Worm (Caenorhabditis elegans): ENCODE results near the gene best-3.
A peak's percentile ranks its signal among the peaks of the same experiment; 100 is the strongest.

Gene best-3

DNA sequence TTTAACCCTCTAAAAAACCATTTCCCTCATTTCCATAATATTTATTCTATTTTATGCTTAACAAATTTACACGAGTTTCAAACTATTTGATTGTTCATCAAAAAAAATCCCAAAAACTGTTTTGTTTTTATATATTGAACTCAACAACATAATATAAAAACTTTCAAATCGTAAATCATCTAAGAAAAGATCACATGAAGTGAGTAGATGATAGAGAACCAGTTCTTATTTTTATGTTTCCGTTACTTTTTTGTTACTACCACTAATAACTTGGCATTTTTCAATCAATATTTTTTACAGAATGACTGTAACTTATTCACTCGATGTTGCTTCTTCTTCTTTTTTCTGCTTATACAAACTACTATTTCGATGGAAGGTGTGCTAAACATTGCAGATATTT, at the start of gene best-3:
best-3 (plus strand) TSS at position 301 of the 400 bp plus-strand sequence.
- TF ChIP-seq sma-3 (GFP tag; optimal IDR thresholded peaks at IDR 0.05) (no peak), nhr-10 (tag; optimal IDR thresholded peaks at IDR 0.05) (no peak), Y55F3AM.14 (GFP tag; optimal IDR thresholded peaks at IDR 0.05) (no peak), ztf-11 (tag; optimal IDR thresholded peaks at IDR 0.05) (no peak), zag-1 (tag; optimal IDR thresholded peaks at IDR 0.05) (no peak), skn-1 (tag; optimal IDR thresholded peaks at IDR 0.05) (no peak), crh-2 (tag; optimal IDR thresholded peaks at IDR 0.05) (no peak), lsy-2 (tag; optimal IDR thresholded peaks at IDR 0.05) (no peak), unc-55 (GFP tag; optimal IDR thresholded peaks at IDR 0.05) (no peak), R02D3.7 (tag; optimal IDR thresholded peaks at IDR 0.05) (no peak), aly-2 (tag; optimal IDR thresholded peaks at IDR 0.05) (no peak), nhr-6 (tag; optimal IDR thresholded peaks at IDR 0.05) (no peak), egl-27 (tag; optimal IDR thresholded peaks at IDR 0.05) (no peak), dmd-4 (tag; optimal IDR thresholded peaks at IDR 0.05) (no peak), C34F6.9 (tag; optimal IDR thresholded peaks at IDR 0.05) (no peak), lin-39 (tag; optimal IDR thresholded peaks at IDR 0.05) (no peak), nhr-11 (tag; optimal IDR thresholded peaks at IDR 0.05) (no peak)

DNA sequence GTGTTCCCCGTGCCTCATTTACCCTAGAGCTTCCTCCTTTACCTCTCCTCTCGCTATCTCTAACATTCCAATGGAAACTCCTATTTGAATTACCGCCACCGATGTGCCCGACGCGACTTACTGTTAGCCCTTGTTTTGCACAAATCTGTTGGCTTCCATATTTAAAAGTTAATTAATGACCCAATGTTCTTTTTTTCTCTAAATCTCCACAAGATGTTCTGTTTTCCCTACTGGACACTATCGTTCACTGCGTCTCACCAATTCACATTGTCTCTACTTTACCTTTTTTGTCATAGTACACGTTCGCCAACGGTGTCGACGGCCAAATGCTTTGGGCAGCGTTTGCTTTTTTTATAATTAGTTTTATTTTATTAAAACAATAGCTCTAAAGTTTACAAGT, 12.2 kb upstream of the best-3 start:
- TF ChIP-seq nhr-6 (tag; optimal IDR thresholded peaks at IDR 0.05) = peak; percentile 89
- TF ChIP-seq nhr-25 (tag; optimal IDR thresholded peaks at IDR 0.05) = peak; percentile 13
- TF ChIP-seq nhr-11 (tag; optimal IDR thresholded peaks at IDR 0.05) = no peak

DNA sequence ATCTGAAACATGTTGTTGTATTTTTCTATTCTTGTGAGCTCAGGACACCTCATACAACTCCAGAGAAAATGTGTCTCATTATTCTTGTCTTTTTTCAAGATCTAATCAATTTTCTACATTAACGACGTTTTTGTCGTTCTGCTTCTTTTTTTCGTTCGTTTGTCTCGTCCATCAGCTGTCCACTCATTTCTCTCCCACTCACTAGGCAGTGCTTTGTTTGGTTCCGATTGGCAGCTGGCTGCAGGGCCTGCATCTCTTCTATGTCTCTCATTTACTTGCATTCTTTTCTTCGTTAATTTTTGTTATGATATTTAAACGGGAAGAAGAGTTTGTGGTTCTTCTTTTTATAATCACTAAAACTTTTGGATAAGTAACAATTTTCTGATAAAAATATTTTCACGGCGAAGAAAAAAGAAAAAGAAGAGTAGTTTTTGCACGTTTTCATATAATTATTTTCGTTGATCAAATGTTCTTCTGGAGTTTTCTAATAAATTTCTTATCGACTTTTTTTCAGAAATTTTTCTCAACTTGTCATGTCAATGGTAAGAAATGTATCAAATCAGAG, 11.4 kb upstream of the best-3 start, which contains the start of gene 2L52.1:
2L52.1 (plus strand) TSS at position 515 of the 565 bp plus-strand sequence.
- peak; percentile 95 for TF ChIP-seq nhr-6 (tag; optimal IDR thresholded peaks at IDR 0.05)
- no peak for TF ChIP-seq aly-2 (tag; optimal IDR thresholded peaks at IDR 0.05)
- no peak for TF ChIP-seq nhr-237 (tag; optimal IDR thresholded peaks at IDR 0.05)
- peak; percentile 43 for TF ChIP-seq unc-55 (GFP tag; optimal IDR thresholded peaks at IDR 0.05)

DNA sequence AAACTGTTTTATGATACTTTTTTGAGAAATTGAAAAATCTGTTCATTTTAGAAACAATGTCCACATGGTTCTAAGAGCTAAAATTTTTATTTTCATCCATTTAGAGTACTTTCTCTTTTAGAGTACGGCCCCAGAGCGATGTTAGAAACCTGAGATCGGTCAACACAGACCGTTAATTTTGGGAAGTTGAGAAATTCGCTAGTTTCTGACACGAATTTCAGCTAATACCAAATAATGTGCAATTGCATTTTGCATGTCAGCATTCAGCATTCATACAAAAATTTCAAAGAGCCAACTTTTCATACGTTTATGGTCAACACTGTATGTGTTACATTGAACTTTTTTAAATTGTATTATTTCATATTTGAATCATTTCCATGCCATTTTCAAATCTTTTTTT, 8.0 kb upstream of the best-3 start:
- no peak for TF ChIP-seq skn-1 (tag; optimal IDR thresholded peaks at IDR 0.05)
- no peak for TF ChIP-seq unc-39 (tag; optimal IDR thresholded peaks at IDR 0.05)
- no peak for TF ChIP-seq mab-5 (tag; optimal IDR thresholded peaks at IDR 0.05)
- no peak for TF ChIP-seq lin-39 (tag; optimal IDR thresholded peaks at IDR 0.05)
- no peak for TF ChIP-seq elt-1 (tag; optimal IDR thresholded peaks at IDR 0.05)
- no peak for TF ChIP-seq sma-9 (GFP tag; optimal IDR thresholded peaks at IDR 0.05)
- no peak for TF ChIP-seq sma-9 (tag; optimal IDR thresholded peaks at IDR 0.05)
- TF ChIP-seq F13H6.1 (tag; optimal IDR thresholded peaks at IDR 0.05) = no peak

DNA sequence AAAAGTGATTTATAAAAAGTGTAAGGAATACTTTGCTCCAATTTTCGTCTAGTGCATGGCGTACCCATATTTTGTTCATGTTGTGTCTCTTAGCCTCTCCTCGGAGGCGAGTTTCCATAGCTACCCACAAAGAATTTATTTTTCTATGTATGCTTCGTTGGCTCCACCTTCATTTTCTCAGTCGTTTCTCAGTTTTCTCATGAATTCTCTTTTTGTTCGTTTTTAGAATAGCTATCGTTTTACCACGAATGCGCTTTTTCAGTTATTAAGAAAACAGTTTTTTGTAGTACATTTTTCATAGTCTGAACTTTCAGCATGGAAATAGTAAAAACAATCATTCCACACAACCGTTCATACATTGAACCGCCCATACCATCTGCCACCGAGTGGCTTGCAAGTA, 6.4 kb upstream of the best-3 start, which contains the start of gene osta-1:
osta-1 (plus strand) TSS at position 309 of the 400 bp plus-strand sequence.
- TF ChIP-seq alr-1 (tag; optimal IDR thresholded peaks at IDR 0.05) = no peak
- TF ChIP-seq nhr-6 (tag; optimal IDR thresholded peaks at IDR 0.05) = peak; percentile 87

DNA sequence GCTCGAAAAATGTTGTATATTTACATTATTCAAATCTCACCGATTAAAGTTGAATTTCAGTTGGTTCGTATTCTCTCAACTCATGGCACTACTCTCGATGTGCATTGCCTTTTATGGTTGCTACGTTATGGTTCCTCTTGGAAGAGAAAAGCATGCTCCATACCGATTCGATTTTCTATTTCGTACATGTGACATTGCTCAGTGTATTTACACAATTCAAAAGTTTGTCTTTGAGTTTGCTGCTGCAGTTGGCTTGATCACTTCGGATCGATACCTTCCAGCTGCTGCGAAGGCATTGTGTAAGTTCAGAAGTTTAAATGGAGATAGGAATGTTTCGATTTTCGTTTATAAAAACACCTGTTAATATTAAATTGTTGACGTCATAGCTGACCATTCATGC, 4.6 kb upstream of the best-3 start:
- TF ChIP-seq ztf-4 (tag; optimal IDR thresholded peaks at IDR 0.05) (no peak), nhr-6 (tag; optimal IDR thresholded peaks at IDR 0.05) (peak; percentile 88)

DNA sequence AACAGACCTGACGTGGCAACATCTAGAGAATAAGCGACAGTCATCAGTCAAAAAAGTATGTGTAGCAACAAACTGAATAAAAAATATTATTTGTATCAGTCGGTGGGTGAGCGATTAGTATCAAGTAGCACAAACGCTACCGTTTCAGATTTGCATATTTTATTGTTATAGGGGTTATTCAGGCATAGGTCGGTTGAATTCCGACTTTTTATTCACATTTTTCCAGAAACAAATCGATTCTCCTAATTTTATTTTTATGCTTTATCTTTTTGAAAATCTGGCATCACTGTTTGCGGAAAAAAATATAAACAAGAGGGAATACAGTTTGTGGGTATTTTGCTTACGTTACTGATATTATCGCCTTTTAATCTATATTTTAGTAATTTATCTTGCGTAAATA, 1.0 kb upstream of the best-3 start, which contains the start of gene best-4:
best-4 (minus strand) TSS at position 101 of the 400 bp plus-strand sequence.
- TF ChIP-seq R02D3.7 (tag; optimal IDR thresholded peaks at IDR 0.05) (no peak), peb-1 (tag; optimal IDR thresholded peaks at IDR 0.05) (no peak), unc-55 (GFP tag; optimal IDR thresholded peaks at IDR 0.05) (no peak), mdl-1 (tag; optimal IDR thresholded peaks at IDR 0.05) (no peak), ztf-4 (tag; optimal IDR thresholded peaks at IDR 0.05) (no peak)

DNA sequence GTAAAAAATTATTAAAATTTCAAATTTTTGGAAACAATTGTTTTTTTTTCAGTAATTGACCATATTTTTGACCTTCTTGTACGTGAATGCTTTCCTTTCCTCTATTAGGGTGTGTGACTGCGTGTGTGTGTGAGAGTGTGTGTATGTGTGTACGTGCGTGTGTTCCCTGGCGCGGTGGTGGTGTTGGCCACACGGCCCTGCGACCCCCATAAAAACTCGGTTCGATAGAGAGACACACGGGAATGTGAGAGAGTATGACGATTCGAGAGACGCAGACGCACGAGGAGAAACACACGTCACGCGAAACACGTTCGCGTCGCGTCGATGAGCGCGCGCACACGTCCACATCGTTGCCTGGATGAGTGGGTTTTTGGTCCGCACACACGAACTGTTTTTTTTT, 6.0 kb downstream of the best-3 start:
- peak; percentile 30 for TF ChIP-seq sma-3 (GFP tag; optimal IDR thresholded peaks at IDR 0.05)
- peak; percentile 93 for TF ChIP-seq crh-2 (tag; optimal IDR thresholded peaks at IDR 0.05)
- peak; percentile 82 for TF ChIP-seq unc-55 (GFP tag; optimal IDR thresholded peaks at IDR 0.05)
- no peak for TF ChIP-seq alr-1 (tag; optimal IDR thresholded peaks at IDR 0.05)
- TF ChIP-seq lin-39 (tag; optimal IDR thresholded peaks at IDR 0.05) = no peak
- no peak for TF ChIP-seq mab-5 (tag; optimal IDR thresholded peaks at IDR 0.05)
- TF ChIP-seq peb-1 (tag; optimal IDR thresholded peaks at IDR 0.05) = no peak
- TF ChIP-seq fos-1 (tag; optimal IDR thresholded peaks at IDR 0.05) = peak; percentile 74
- no peak for TF ChIP-seq ZK546.5 (tag; optimal IDR thresholded peaks at IDR 0.05)
- peak; percentile 59 for TF ChIP-seq sma-9 (GFP tag; optimal IDR thresholded peaks at IDR 0.05)
- TF ChIP-seq sma-9 (tag; optimal IDR thresholded peaks at IDR 0.05) = no peak
- peak; percentile 79 for TF ChIP-seq F13H6.1 (tag; optimal IDR thresholded peaks at IDR 0.05)
- TF ChIP-seq egl-27 (tag; optimal IDR thresholded peaks at IDR 0.05) = peak; percentile 57
- TF ChIP-seq lin-11 (tag; optimal IDR thresholded peaks at IDR 0.05) = peak; percentile 32
- TF ChIP-seq nhr-21 (tag; optimal IDR thresholded peaks at IDR 0.05) = peak; percentile 70
- TF ChIP-seq R02D3.7 (tag; optimal IDR thresholded peaks at IDR 0.05) = no peak
- TF ChIP-seq nhr-77 (tag; optimal IDR thresholded peaks at IDR 0.05) = no peak
- TF ChIP-seq nhr-25 (tag; optimal IDR thresholded peaks at IDR 0.05) = peak; percentile 82
- peak; percentile 98 for TF ChIP-seq nhr-6 (tag; optimal IDR thresholded peaks at IDR 0.05)
- no peak for TF ChIP-seq ceh-16 (tag; optimal IDR thresholded peaks at IDR 0.05)
- no peak for TF ChIP-seq ceh-82 (tag; optimal IDR thresholded peaks at IDR 0.05)
- TF ChIP-seq mdl-1 (tag; optimal IDR thresholded peaks at IDR 0.05) = peak; percentile 40 to 83
- peak; percentile 42 for TF ChIP-seq sem-4 (tag; optimal IDR thresholded peaks at IDR 0.05)

Measured in whole organism, L2 larva.